Fruit fly (Drosophila melanogaster): ENCODE measurements around the gene CYLD.

CYLD gene

DNA sequence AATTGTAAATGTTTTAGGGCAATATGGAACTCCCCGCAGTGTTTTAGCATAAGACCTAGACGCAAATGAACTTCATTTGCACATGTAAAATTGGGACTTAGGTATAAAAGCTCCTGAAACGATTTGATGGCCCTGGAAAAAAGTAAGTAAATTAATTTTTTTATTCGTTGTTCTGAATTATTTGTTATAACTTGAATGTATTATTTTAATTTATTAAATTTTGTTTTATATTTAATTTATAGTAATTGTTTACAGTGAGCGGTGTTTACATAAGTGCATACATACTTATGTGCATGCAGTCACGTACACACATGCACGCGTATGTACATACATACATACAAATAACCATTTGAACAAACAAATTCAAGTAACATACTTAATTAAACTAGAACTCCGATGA lies 23.2 kb downstream of the CYLD start:
- TF ChIP-seq psq (optimal IDR thresholded peaks at IDR 0.05) (no peak), Dll (optimal IDR thresholded peaks at IDR 0.05) (no peak), EcR (GFP tag; optimal IDR thresholded peaks at IDR 0.05) (no peak), usp (GFP tag; optimal IDR thresholded peaks at IDR 0.05) (no peak)

DNA sequence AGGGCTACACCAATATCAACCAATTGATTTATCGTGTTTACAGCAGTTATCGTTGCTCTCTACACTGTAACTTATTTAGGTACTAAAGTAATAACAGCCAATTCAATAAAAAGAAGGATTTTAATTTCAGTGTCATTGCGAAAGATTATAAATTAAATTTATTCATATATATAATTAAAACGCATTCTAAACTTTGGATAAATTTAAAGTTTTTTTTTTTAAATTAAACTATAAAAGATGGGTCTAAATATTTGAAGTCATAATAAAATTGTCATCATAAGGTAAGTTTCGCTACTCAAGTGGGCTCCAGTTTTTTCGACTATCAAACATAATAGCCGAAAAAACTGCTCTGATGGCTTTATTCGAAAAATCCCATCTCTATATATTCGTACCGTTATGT lies 27.4 kb downstream of the CYLD start, which contains the start of gene trk:
TSS of gene trk (minus strand) at position 101 of the 400 bp plus-strand sequence.
- TF ChIP-seq CG8478 (optimal IDR thresholded peaks at IDR 0.05) (no peak), usp (GFP tag; optimal IDR thresholded peaks at IDR 0.05) (no peak), EcR (GFP tag; optimal IDR thresholded peaks at IDR 0.05) (no peak), Dll (optimal IDR thresholded peaks at IDR 0.05) (no peak), psq (optimal IDR thresholded peaks at IDR 0.05) (no peak), pan (optimal IDR thresholded peaks at IDR 0.05) (no peak)

DNA sequence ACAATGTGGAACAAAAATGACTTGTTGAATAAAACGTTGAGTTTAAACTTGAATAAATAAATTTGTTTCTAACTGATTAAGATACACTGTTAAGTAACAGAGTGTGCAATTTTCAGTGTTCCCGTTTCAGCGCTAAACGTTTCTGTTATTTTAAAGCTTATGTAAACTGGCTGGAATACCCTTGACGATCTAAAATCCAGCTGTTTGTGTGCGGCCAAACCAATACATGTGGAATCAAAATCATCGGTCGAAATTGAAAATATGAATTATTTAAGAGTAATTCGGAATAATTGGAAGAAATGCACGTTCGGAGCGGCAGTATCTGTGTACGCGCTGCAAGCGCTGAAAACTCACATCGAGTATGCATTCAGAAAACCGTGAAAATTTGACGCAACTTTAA lies 29.8 kb downstream of the CYLD start, which contains the start of gene Mulk:
TSS of gene Mulk (plus strand) at position 198 of the 400 bp plus-strand sequence.
- no peak for TF ChIP-seq CG8478 (optimal IDR thresholded peaks at IDR 0.05)
- no peak for TF ChIP-seq Dll (optimal IDR thresholded peaks at IDR 0.05)
- TF ChIP-seq psq (optimal IDR thresholded peaks at IDR 0.05): no peak
- no peak for TF ChIP-seq pan (optimal IDR thresholded peaks at IDR 0.05)
- TF ChIP-seq usp (GFP tag; optimal IDR thresholded peaks at IDR 0.05): no peak
- TF ChIP-seq EcR (GFP tag; optimal IDR thresholded peaks at IDR 0.05): no peak

DNA sequence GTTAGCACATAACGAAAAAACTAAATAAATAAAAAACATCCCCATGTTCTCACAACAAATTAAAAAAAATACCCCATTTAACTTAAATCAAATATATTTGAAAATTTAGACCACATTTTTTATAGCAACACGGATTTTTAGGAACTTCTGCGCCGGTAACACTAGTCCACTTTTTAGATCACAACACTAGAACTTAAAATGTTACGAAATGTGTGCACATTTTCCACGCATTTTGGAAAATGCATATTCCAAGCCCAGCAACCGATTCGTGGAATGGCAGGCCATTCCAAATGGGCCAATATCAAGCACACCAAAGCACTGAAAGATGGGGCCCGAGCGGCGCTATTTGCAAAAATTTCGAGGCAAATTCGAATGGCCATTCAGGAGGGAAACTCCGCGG lies 31.0 kb downstream of the CYLD start, which contains the start of gene CG4957:
TSS of gene CG4957 (plus strand) at position 185 of the 400 bp plus-strand sequence.
- TF ChIP-seq usp (GFP tag; optimal IDR thresholded peaks at IDR 0.05): no peak
- TF ChIP-seq Dll (optimal IDR thresholded peaks at IDR 0.05): no peak
- TF ChIP-seq pan (optimal IDR thresholded peaks at IDR 0.05): no peak
- TF ChIP-seq CG8478 (optimal IDR thresholded peaks at IDR 0.05): no peak

DNA sequence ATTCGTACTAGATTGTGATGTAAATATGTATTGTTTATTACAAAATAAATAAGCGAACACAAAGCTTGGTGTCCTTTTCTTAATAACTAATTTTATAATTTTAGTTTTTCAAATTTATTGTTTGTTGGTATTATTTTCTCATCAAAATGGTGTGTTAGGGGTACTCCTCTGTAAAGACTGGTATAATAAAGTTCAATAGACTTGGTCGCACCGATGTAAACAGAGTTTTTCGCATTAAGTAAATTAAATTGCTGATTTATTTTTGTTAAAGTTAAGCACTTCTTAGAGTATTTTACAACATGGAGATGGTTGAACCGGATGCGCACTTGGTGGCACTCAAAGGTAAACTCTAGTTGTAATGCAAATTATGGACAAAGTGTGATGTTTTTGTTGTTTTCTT lies 33.1 kb downstream of the CYLD start, which contains the start of gene CG4953:
TSS of gene CG4953 (plus strand) at position 193 of the 400 bp plus-strand sequence.
- TF ChIP-seq EcR (GFP tag; optimal IDR thresholded peaks at IDR 0.05) (no peak), pan (optimal IDR thresholded peaks at IDR 0.05) (no peak), CG8478 (optimal IDR thresholded peaks at IDR 0.05) (no peak), Dll (optimal IDR thresholded peaks at IDR 0.05) (no peak), usp (GFP tag; optimal IDR thresholded peaks at IDR 0.05) (no peak), psq (optimal IDR thresholded peaks at IDR 0.05) (no peak)

DNA sequence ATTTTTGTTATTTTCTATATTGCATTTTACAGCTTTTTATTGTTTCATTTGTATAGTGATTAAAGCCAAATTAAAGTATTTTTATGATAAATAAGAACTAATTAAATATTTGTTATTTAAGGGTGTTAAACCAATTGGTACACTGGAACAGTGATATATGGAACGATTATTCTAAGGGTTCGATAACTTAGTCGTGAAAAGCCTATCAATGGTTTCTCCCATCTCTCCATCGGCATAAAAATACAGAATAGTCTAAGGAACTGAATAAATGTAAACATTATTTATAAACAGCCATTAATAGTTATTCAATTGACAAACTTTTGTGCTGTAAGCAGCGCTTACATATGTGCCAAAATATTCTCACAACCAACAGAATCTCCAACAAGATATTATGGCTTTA lies 34.5 kb downstream of the CYLD start, which contains the start of gene Mob3:
TSS of gene Mob3 (plus strand) at position 208 of the 400 bp plus-strand sequence.
- TF ChIP-seq psq (optimal IDR thresholded peaks at IDR 0.05) (no peak), usp (GFP tag; optimal IDR thresholded peaks at IDR 0.05) (no peak), pan (optimal IDR thresholded peaks at IDR 0.05) (no peak), CG8478 (optimal IDR thresholded peaks at IDR 0.05) (no peak), Dll (optimal IDR thresholded peaks at IDR 0.05) (no peak)

DNA sequence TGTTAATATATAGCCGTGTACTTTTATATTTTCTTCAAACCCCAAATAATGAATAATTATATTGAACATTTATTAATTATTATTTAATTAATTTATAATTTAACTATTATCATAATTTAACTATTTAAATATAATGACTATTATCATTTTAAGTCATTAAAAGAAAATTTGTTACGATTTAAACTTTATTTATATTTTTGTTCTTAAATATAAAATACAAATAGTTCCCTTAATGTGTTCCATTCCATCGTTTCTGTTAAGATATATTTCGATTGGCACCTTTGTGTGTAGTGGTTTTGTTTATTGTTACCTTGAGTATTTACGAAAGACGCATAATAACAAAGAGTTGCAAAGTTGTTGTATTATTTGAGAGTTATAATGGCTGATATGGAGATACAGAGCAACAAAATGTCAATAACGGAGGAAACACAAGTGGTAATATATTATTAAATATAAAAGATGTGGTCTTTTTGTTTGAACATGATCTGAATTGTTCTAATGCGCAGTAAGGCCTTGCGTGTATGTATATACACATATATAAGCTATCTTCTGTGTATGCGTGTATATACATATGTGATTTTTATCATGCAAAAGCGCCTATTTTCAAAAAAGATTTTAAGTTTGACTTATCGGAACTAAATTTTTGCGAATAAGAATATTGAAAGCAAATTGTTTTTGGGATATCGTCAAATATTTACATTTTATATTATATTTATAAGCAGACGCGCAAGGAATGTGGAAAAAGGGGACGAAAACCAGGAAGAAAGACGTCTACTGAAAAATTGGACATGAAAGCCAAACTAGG lies 35.6 kb downstream of the CYLD start, which contains the start of gene REPTOR-BP:
TSS of gene REPTOR-BP (plus strand) at position 296 of the 805 bp plus-strand sequence.
- TF ChIP-seq Dll (optimal IDR thresholded peaks at IDR 0.05) (no peak), EcR (GFP tag; optimal IDR thresholded peaks at IDR 0.05) (no peak), usp (GFP tag; optimal IDR thresholded peaks at IDR 0.05) (no peak), CG8478 (optimal IDR thresholded peaks at IDR 0.05) (no peak), pan (optimal IDR thresholded peaks at IDR 0.05) (no peak), psq (optimal IDR thresholded peaks at IDR 0.05) (no peak)

DNA sequence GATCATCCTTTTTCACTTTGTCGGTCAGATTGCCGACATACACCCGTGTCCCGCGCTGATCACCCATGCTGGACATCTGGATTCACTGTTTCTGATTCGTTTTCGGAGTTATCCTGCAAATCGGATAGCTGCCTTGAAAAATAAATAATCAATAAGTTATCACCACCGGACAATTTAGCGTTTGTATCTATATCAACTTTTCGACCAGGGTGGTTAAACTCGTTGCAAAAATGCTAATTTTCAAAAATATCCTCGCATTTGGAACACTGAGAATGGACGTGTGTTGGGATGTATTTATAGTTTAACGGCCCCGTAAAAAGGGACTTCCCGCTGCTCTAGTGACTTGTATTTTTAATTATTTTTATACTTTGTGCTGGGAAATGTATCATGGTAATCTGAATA lies 36.3 kb downstream of the CYLD start, which contains the start of gene Rsf1:
TSS of gene Rsf1 (minus strand) at position 212 of the 402 bp plus-strand sequence.
- TF ChIP-seq EcR (GFP tag; optimal IDR thresholded peaks at IDR 0.05) (no peak), psq (optimal IDR thresholded peaks at IDR 0.05) (no peak), Dll (optimal IDR thresholded peaks at IDR 0.05) (no peak), CG8478 (optimal IDR thresholded peaks at IDR 0.05) (no peak), pan (optimal IDR thresholded peaks at IDR 0.05) (no peak), usp (GFP tag; optimal IDR thresholded peaks at IDR 0.05) (no peak)

DNA sequence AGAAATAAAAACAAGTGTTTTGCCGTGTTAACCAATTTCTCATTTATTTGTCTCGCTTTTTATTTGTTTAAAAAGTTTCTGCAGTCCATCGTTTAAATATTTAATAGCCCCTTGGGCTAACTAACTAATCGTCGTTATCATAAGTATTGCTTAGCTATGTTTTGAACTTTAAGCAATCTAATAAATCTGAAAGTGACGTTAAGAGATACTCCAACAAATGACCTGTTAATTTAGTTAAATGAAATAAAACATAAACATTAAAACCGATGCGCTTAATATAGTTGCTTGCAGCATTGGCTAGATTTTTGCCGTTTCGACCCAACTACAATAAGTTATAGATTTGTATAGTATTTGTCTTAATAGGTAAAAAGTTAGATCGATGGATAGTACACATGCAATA lies 37.9 kb downstream of the CYLD start:
- TF ChIP-seq usp (GFP tag; optimal IDR thresholded peaks at IDR 0.05) (no peak), Dll (optimal IDR thresholded peaks at IDR 0.05) (no peak), CG8478 (optimal IDR thresholded peaks at IDR 0.05) (no peak), pan (optimal IDR thresholded peaks at IDR 0.05) (no peak), EcR (GFP tag; optimal IDR thresholded peaks at IDR 0.05) (no peak), psq (optimal IDR thresholded peaks at IDR 0.05) (no peak)

DNA sequence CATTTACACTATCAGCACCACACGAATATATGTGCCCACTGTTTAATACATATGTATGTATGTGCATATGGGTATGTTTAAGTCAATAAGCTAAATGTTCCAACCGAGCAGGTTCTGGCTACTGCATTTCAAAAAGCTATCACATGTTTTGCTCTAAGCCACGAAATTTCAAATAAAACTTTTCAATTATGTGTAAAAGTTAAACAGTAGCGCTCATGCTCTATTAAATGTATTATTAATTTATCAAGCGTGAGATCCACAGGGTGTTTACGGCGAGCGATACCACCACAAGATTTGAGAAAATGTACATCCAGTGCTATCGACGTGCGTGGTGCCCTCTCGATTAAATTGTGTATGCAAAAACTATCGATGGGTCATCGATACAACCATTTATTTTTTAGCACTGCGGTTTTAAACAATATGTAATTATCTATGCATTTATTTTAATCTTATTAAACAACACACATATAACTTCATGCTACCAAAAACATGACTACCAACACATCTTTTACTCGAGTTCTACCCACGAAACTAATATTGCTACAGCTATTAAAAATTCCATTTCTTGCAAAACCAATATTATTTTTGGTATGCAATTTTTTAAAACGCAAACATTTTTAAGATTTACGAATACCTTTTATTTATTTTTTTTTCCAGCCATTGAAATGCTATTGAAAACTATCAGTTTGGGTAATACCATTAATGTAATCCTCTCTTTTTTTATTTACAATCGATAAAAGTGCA lies 38.7 kb downstream of the CYLD start, which contains the start of gene Pten:
TSS of gene Pten (minus strand) at position 300 of the 744 bp plus-strand sequence.
- no peak for TF ChIP-seq CG8478 (optimal IDR thresholded peaks at IDR 0.05)
- no peak for TF ChIP-seq pan (optimal IDR thresholded peaks at IDR 0.05)
- no peak for TF ChIP-seq psq (optimal IDR thresholded peaks at IDR 0.05)
- no peak for TF ChIP-seq EcR (GFP tag; optimal IDR thresholded peaks at IDR 0.05)
- no peak for TF ChIP-seq usp (GFP tag; optimal IDR thresholded peaks at IDR 0.05)
- TF ChIP-seq Dll (optimal IDR thresholded peaks at IDR 0.05): no peak

DNA sequence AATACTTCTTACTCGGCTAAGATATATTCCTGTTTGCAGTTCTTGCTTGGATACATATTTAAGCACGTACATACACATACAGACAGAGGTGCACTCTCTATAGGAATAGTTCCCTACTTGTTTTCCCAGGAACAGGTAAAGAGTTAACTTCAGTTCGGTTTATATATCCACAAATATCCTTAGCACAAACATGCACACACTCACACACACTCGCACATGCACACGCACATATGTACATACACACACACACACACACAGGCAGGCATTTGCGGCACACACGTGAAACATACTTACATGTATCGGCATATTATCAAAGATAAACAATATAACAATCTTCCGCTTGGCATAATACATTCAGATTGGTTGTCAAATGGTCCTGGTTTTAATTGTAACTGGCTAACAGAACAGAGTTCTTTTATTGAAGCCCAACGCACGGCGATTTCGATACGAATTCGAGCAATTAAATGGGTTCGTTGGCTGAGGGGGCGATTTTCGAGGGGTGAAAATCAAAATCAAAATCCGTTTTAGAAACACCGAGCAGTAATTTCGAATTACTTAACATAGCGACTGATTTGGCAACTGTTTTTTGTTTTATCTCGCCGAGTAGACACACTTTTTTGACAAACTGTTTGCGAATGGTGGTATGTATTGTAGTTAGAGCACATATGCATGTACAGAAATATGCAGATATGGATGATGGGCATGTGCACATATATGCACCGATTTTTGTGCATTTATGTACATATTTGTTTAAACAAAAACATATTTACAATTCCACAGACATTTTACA lies 39.5 kb downstream of the CYLD start:
- no peak for TF ChIP-seq EcR (GFP tag; optimal IDR thresholded peaks at IDR 0.05)
- TF ChIP-seq CG8478 (optimal IDR thresholded peaks at IDR 0.05): no peak
- no peak for TF ChIP-seq psq (optimal IDR thresholded peaks at IDR 0.05)
- TF ChIP-seq Dll (optimal IDR thresholded peaks at IDR 0.05): no peak
- no peak for TF ChIP-seq usp (GFP tag; optimal IDR thresholded peaks at IDR 0.05)
- no peak for TF ChIP-seq pan (optimal IDR thresholded peaks at IDR 0.05)

All from whole organism.